Fruit fly (Drosophila melanogaster): Measurements from ENCODE around the gene Pgant2.
A peak's percentile ranks its signal among the peaks of the same experiment; 100 is the strongest.

DNA sequence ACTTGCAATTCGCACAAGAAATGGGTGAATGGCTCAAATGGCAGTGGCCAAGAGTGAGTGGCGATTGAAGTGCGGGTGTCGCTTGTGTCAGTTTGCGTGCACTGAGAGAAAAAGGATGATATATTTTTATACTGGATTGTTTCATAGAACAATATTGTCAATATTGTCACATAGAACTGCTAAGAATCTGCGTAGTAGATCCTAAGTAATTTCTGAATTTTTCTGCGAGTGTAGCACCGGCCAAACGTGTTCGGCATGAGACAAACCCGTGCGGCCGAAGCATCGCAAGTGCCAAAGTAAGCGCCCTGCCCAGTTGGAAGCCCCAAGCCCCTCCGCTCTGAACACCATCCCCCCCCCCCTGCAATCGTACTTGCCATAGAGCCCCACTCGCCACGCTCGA is 13.8 kb upstream of the Pgant2 start:
- TF ChIP-seq dac (GFP tag; optimal IDR thresholded peaks at IDR 0.05) (peak; percentile 63), salr (GFP tag; optimal IDR thresholded peaks at IDR 0.05) (peak in 1 of 2 experiments; percentile 49), Hr39 (GFP tag; optimal IDR thresholded peaks at IDR 0.05) (peak; percentile 40), Blimp-1 (GFP tag; optimal IDR thresholded peaks at IDR 0.05) (no peak), CG31627 (GFP tag; optimal IDR thresholded peaks at IDR 0.05) (peak; percentile 41), esn (GFP tag; optimal IDR thresholded peaks at IDR 0.05) (peak; percentile 63), eg (GFP tag; IDR thresholded peaks at IDR 0.05) (peak; percentile 93), Eip75B (GFP tag; optimal IDR thresholded peaks at IDR 0.05) (no peak), vri (GFP tag; optimal IDR thresholded peaks at IDR 0.05) (peak; percentile 23), CG7368 (GFP tag; optimal IDR thresholded peaks at IDR 0.05) (peak; percentile 66), fkh (GFP tag; optimal IDR thresholded peaks at IDR 0.05) (no peak), CG6854 (GFP tag; optimal IDR thresholded peaks at IDR 0.05) (no peak)
